Fruit fly (Drosophila melanogaster): ENCODE results near the gene Snmp1.

- peak; percentile 19 for TF ChIP-seq CG7839 (tag; optimal IDR thresholded peaks at IDR 0.05)
- TF ChIP-seq CG3995 (GFP tag; optimal IDR thresholded peaks at IDR 0.05): no peak
- no peak for TF ChIP-seq CG11398 (GFP tag; optimal IDR thresholded peaks at IDR 0.05)
- no peak for TF ChIP-seq D19B (GFP tag; optimal IDR thresholded peaks at IDR 0.05)
- TF ChIP-seq CG32772 (GFP tag; IDR thresholded peaks at IDR 0.05): no peak
- no peak for TF ChIP-seq br (optimal IDR thresholded peaks at IDR 0.05)
- TF ChIP-seq CG1832 (GFP tag; optimal IDR thresholded peaks at IDR 0.05): no peak
- peak; percentile 91 for TF ChIP-seq Ets65A (GFP tag)
- no peak for TF ChIP-seq CG6254 (GFP tag; optimal IDR thresholded peaks at IDR 0.05)
- TF ChIP-seq CG4617 (GFP tag; optimal IDR thresholded peaks at IDR 0.05; ENCODE audit: borderline replicate concordance): no peak
- TF ChIP-seq Sin3A (optimal IDR thresholded peaks at IDR 0.05): peak; percentile 42
- TF ChIP-seq HLH4C (GFP tag; IDR thresholded peaks at IDR 0.05; ENCODE audit: partially characterized antibody): peak; percentile 53; the same call in 2 of the 3 replicates
- TF ChIP-seq CG15601 (tag; optimal IDR thresholded peaks at IDR 0.05): peak; percentile 39
These were observed 27.5 kb downstream of the Snmp1 start, which contains the start of gene SNF4Agamma for dm6 chr3R:21140458-21140857.
